Worm (Caenorhabditis elegans): Measurements from ENCODE around the gene nlt-1.

- no peak for TF ChIP-seq nhr-12 (tag; optimal IDR thresholded peaks at IDR 0.05)
- TF ChIP-seq ztf-11 (tag; optimal IDR thresholded peaks at IDR 0.05), result no peak
- TF ChIP-seq unc-39 (tag; optimal IDR thresholded peaks at IDR 0.05), result no peak
- no peak for TF ChIP-seq mab-5 (tag; optimal IDR thresholded peaks at IDR 0.05)
- TF ChIP-seq blmp-1 (tag; optimal IDR thresholded peaks at IDR 0.05), result no peak
- no peak for TF ChIP-seq nhr-28 (tag; optimal IDR thresholded peaks at IDR 0.05)
Measured at ce11 chrII:9992474-9992873, 8.5 kb downstream of the nlt-1 start.
